Worm (Caenorhabditis elegans) whole organism, young adult: Measurements from ENCODE around the gene C34E11.2.

Experiments used
- B0261.1 ChIP-seq: sonication (generic microtip); optimal IDR thresholded peaks from 2 replicates; lab custom pipeline; 2016; ENCODE audit warnings: mild to moderate bottlenecking, missing genetic modification characterization, moderate library complexity, missing compliant biosample characterization
- B0336.3 ChIP-seq: fragments of 200-800 bp; sonication (Bioruptor generic); IDR thresholded peaks from 2 replicates; pipeline ENCODE4 v1.3.6; 2022; ENCODE audit warnings: missing genetic modification characterization, missing compliant biosample characterization
- F22D6.2 ChIP-seq: sonication (generic microtip); optimal IDR thresholded peaks from 2 replicates; lab custom pipeline; 2016; ENCODE audit warnings: mild to moderate bottlenecking, missing genetic modification characterization, missing compliant biosample characterization
- F57C9.4 ChIP-seq: sonication (generic microtip); optimal IDR thresholded peaks from 2 replicates; lab custom pipeline; 2017; ENCODE audit warnings: mild to moderate bottlenecking, missing genetic modification characterization, missing compliant biosample characterization
- K12H6.12 ChIP-seq: fragments of 200-800 bp; sonication (Bioruptor generic); optimal IDR thresholded peaks from 2 replicates; lab custom pipeline; 2018; ENCODE audit warnings: mild to moderate bottlenecking, missing genetic modification characterization, missing compliant biosample characterization
- Y67H2A.10 ChIP-seq: fragments of 200-800 bp; sonication (Bioruptor generic); conservative IDR thresholded peaks from 2 replicates; pipeline ENCODE4 v1.3.6; 2022; ENCODE audit warnings: missing genetic modification reagents, missing genetic modification characterization, missing compliant biosample characterization
- ZK185.1 ChIP-seq: sonication (generic microtip); optimal IDR thresholded peaks from 2 replicates; lab custom pipeline; 2016; ENCODE audit warnings: mild to moderate bottlenecking, missing genetic modification characterization, missing compliant biosample characterization; ENCODE audit not compliant: poor library complexity, severe bottlenecking
- atf-7 ChIP-seq: sonication (generic microtip); optimal IDR thresholded peaks from 2 replicates; lab custom pipeline; 2017; ENCODE audit warnings: mild to moderate bottlenecking, missing genetic modification characterization, missing compliant biosample characterization
- attf-3 ChIP-seq: fragments of 200-800 bp; sonication (Bioruptor generic); conservative IDR thresholded peaks from 2 replicates; pipeline ENCODE4 v1.3.6; 2022; ENCODE audit warnings: missing genetic modification reagents, missing genetic modification characterization, missing compliant biosample characterization
- cebp-1 ChIP-seq, 2 experiments: fragments of 200-800 bp in 1 of 2; sonication (Bioruptor generic) in 1 of 2; sonication (generic microtip) in 1 of 2; IDR thresholded peaks in 1 of 2; optimal IDR thresholded peaks in 1 of 2; 2 replicates each; pipeline versions ENCODE4 v1.3.6 to Lab custom; 2017 to 2022; ENCODE audit warnings: missing compliant biosample characterization in 2 of 2, missing genetic modification characterization in 2 of 2, mild to moderate bottlenecking in 1 of 2, missing genetic modification reagents in 1 of 2, moderate library complexity in 1 of 2
- ceh-27 ChIP-seq: fragments of 200-800 bp; sonication (Bioruptor generic); optimal IDR thresholded peaks from 2 replicates; lab custom pipeline; 2018; ENCODE audit warnings: mild to moderate bottlenecking, missing genetic modification characterization, moderate library complexity, missing compliant biosample characterization
- die-1 ChIP-seq: sonication (generic microtip); optimal IDR thresholded peaks from 2 replicates; lab custom pipeline; 2016; ENCODE audit warnings: missing genotype, mild to moderate bottlenecking, missing genetic modification characterization, missing compliant biosample characterization
- efl-1 ChIP-seq: fragments of 150-350 bp; optimal IDR thresholded peaks from 2 replicates; lab custom pipeline; 2014; ENCODE audit warnings: missing biosample characterization, missing genetic modification reagents, missing genetic modification characterization
- egl-18 ChIP-seq: fragments of 200-800 bp; sonication (Bioruptor generic); IDR thresholded peaks from 2 replicates; pipeline ENCODE4 v1.3.6; 2022; ENCODE audit warnings: missing genetic modification reagents, missing genetic modification characterization, missing compliant biosample characterization
- egl-44 ChIP-seq: fragments of 200-800 bp; sonication (Bioruptor generic); IDR thresholded peaks from 2 replicates; pipeline ENCODE4 v1.3.6; 2022; ENCODE audit warnings: missing genetic modification reagents, missing genetic modification characterization, missing compliant biosample characterization
- ekl-4 ChIP-seq: fragments of 200-800 bp; sonication (Bioruptor generic); IDR thresholded peaks from 2 replicates; pipeline ENCODE4 v1.3.6; 2022; ENCODE audit warnings: missing genetic modification reagents, missing genetic modification characterization, missing compliant biosample characterization
- gei-17 ChIP-seq: fragments of 200-800 bp; sonication (Bioruptor generic); optimal IDR thresholded peaks from 2 replicates; lab custom pipeline; 2018; ENCODE audit warnings: mild to moderate bottlenecking, missing genetic modification characterization, missing compliant biosample characterization
- hmg-1.2 ChIP-seq: fragments of 200-800 bp; sonication (Bioruptor generic); IDR thresholded peaks from 2 replicates; pipeline ENCODE4 v1.3.6; 2022; ENCODE audit warnings: missing genetic modification reagents, missing genetic modification characterization, missing compliant biosample characterization
- hrde-1 ChIP-seq: sonication (generic microtip); optimal IDR thresholded peaks from 2 replicates; lab custom pipeline; 2016; ENCODE audit warnings: missing genetic modification characterization, mild to moderate bottlenecking, missing compliant biosample characterization, moderate library complexity, missing genotype, missing genetic modification reagents, borderline replicate concordance
- let-607 ChIP-seq, 2 experiments: fragments of 200-800 bp in 1 of 2; sonication (Bioruptor generic) in 1 of 2; sonication (generic microtip) in 1 of 2; optimal IDR thresholded peaks; 2 replicates each; lab custom pipeline; 2016 to 2018; ENCODE audit warnings: mild to moderate bottlenecking in 2 of 2, missing compliant biosample characterization in 2 of 2, missing genetic modification characterization in 2 of 2, moderate library complexity in 2 of 2, missing genotype in 1 of 2
- lin-26 ChIP-seq: fragments of 200-800 bp; sonication (Bioruptor generic); IDR thresholded peaks from 2 replicates; pipeline ENCODE4 v1.3.6; 2022; ENCODE audit warnings: missing genetic modification reagents, missing genetic modification characterization, missing compliant biosample characterization
- lin-35 ChIP-seq, 3 experiments: fragments of 150-350 bp in 2 of 3; sonication (generic microtip) in 1 of 3; optimal IDR thresholded peaks; 2 replicates each; lab custom pipeline; 2014 to 2018; ENCODE audit warnings: missing biosample characterization in 3 of 3, missing genetic modification characterization in 3 of 3, missing genetic modification reagents in 3 of 3
- lin-40 ChIP-seq: sonication (generic microtip); optimal IDR thresholded peaks from 2 replicates; lab custom pipeline; 2016; ENCODE audit warnings: missing genetic modification characterization, mild to moderate bottlenecking, missing compliant biosample characterization, missing genotype, missing genetic modification reagents
- lsl-1 ChIP-seq: fragments of 200-800 bp; sonication (Bioruptor generic); optimal IDR thresholded peaks from 2 replicates; lab custom pipeline; 2018; ENCODE audit warnings: mild to moderate bottlenecking, missing genetic modification characterization, moderate library complexity, missing compliant biosample characterization
- madf-10 ChIP-seq: sonication (generic microtip); optimal IDR thresholded peaks from 2 replicates; lab custom pipeline; 2016; ENCODE audit warnings: mild to moderate bottlenecking, missing genetic modification characterization, missing compliant biosample characterization
- madf-8 ChIP-seq: fragments of 200-800 bp; sonication (Bioruptor generic); conservative IDR thresholded peaks from 2 replicates; pipeline ENCODE4 v1.3.6; 2022; ENCODE audit warnings: missing genetic modification reagents, missing genetic modification characterization, missing compliant biosample characterization
- nhr-27 ChIP-seq: fragments of 200-800 bp; sonication (Bioruptor generic); optimal IDR thresholded peaks from 2 replicates; lab custom pipeline; 2018; ENCODE audit warnings: mild to moderate bottlenecking, missing genetic modification characterization, moderate library complexity, missing compliant biosample characterization
- nhr-80 ChIP-seq: sonication (generic microtip); optimal IDR thresholded peaks from 2 replicates; lab custom pipeline; 2016; ENCODE audit warnings: missing genetic modification characterization, missing compliant biosample characterization
- pha-4 ChIP-seq: fragments of 150-350 bp; sonication (generic microtip); optimal IDR thresholded peaks from 2 replicates; lab custom pipeline; 2014; ENCODE audit warnings: missing biosample characterization, missing genetic modification reagents, missing genetic modification characterization
- rpc-1 ChIP-seq, 2 experiments: fragments of 150-350 bp in 1 of 2; sonication (generic microtip) in 1 of 2; optimal IDR thresholded peaks; 2 replicates each; lab custom pipeline; 2014 to 2018; ENCODE audit warnings: missing biosample characterization in 1 of 2, missing genetic modification characterization in 1 of 2, missing genetic modification reagents in 1 of 2, missing genotype in 1 of 2
- snpc-1.1 ChIP-seq: sonication (generic microtip); optimal IDR thresholded peaks from 2 replicates; lab custom pipeline; 2017; ENCODE audit warnings: missing genetic modification characterization, mild to moderate bottlenecking, missing compliant biosample characterization, antibody characterized with exemption, moderate library complexity, missing genotype, missing genetic modification reagents; ENCODE audit not compliant: insufficient read depth
- snpc-1.3 ChIP-seq: sonication (generic microtip); optimal IDR thresholded peaks from 2 replicates; lab custom pipeline; 2017; ENCODE audit warnings: missing genetic modification characterization, mild to moderate bottlenecking, missing compliant biosample characterization, antibody characterized with exemption, moderate library complexity, missing genotype, missing genetic modification reagents; ENCODE audit not compliant: insufficient read depth
- snpc-3.4 ChIP-seq: sonication (generic microtip); optimal IDR thresholded peaks from 2 replicates; lab custom pipeline; 2017; ENCODE audit warnings: missing genetic modification characterization, mild to moderate bottlenecking, missing compliant biosample characterization, antibody characterized with exemption, moderate library complexity, missing genotype, missing genetic modification reagents
- snpc-4 ChIP-seq, 5 experiments: fragments of 150-350 bp in 1 of 5; sonication (generic microtip) in 4 of 5; optimal IDR thresholded peaks; 2 replicates each; lab custom pipeline; 2014 to 2018; ENCODE audit warnings: missing genetic modification characterization in 5 of 5, missing biosample characterization in 3 of 5, antibody characterized with exemption in 2 of 5, mild to moderate bottlenecking in 2 of 5, missing compliant biosample characterization in 2 of 5, missing genotype in 2 of 5, moderate library complexity in 2 of 5, missing genetic modification reagents in 1 of 5
- somi-1 ChIP-seq: fragments of 200-800 bp; sonication (Bioruptor generic); optimal IDR thresholded peaks from 2 replicates; lab custom pipeline; 2018; ENCODE audit warnings: mild to moderate bottlenecking, missing genetic modification characterization, missing compliant biosample characterization
- tbp1 ChIP-seq: fragments of 200-800 bp; sonication (Bioruptor generic); optimal IDR thresholded peaks from 2 replicates; lab custom pipeline; 2018; ENCODE audit warnings: mild to moderate bottlenecking, missing genetic modification characterization, missing compliant biosample characterization
- zfh-2 ChIP-seq: fragments of 200-800 bp; sonication (Bioruptor generic); conservative IDR thresholded peaks from 2 replicates; pipeline ENCODE4 v1.3.6; 2022; ENCODE audit warnings: missing genetic modification reagents, missing genetic modification characterization, missing compliant biosample characterization
- zim-3 ChIP-seq: sonication (generic microtip); optimal IDR thresholded peaks from 2 replicates; lab custom pipeline; 2017; ENCODE audit warnings: mild to moderate bottlenecking, missing genetic modification characterization, moderate library complexity, missing compliant biosample characterization
- ztf-18 ChIP-seq: sonication (generic microtip); optimal IDR thresholded peaks from 2 replicates; lab custom pipeline; 2016; ENCODE audit warnings: missing genotype, mild to moderate bottlenecking, missing genetic modification characterization, missing compliant biosample characterization

C34E11.2 gene

DNA sequence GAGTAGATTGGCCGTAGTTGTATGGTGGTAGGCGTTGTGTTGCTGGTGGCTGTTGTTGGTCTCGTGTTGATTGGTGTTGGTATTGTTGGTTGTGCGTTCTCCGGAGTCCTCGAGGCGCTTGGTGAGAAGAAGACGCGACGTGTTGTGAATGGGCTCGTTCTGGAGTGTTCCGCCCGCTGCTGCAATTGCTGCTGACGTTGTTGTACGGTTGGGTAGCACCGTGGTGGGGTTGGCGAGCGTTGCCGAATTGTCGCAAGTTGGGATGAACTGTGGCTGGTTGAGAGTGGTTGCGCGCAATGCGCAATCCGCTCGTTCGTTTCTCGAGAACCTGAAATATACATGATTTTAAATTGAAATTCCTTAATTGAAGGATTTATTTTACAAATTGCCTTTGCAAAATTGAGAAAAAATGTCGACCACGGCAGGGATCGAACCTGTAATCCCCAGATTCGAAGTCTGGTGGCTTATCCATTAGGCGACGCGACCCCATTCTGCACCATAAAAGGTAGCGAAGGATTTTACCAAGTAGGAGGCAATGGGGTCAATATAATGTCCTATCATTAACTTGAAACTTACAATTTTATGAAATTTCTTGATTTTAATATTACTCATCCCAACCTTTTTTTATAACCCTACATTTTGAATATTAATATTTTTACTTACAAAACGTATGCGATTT, 8.2 kb downstream of the C34E11.2 start:
- TF ChIP-seq ekl-4: no peak
- TF ChIP-seq zfh-2 (GFP tag; lab: Robert Waterston, UW): peak; percentile 71
- peak; percentile 45 for TF ChIP-seq B0261.1 (tag; lab: Kevin White, UChicago)
- TF ChIP-seq rpc-1 (optimal IDR thresholded peaks at IDR 0.05; lab: Kevin White, UChicago): peak; percentile 39
- TF ChIP-seq rpc-1 (tag; optimal IDR thresholded peaks at IDR 0.05; lab: Kevin White, UChicago): peak; percentile 72
- TF ChIP-seq tbp1 (GFP tag; lab: Kevin White, UChicago): peak; percentile 80

- TF ChIP-seq efl-1 (GFP tag; lab: Kevin White, UChicago): no peak
- TF ChIP-seq rpc-1 (optimal IDR thresholded peaks at IDR 0.05; lab: Kevin White, UChicago): no peak
- no peak for TF ChIP-seq rpc-1 (tag; optimal IDR thresholded peaks at IDR 0.05; lab: Kevin White, UChicago)
- no peak for TF ChIP-seq ceh-27 (GFP tag; lab: Kevin White, UChicago)
- no peak for TF ChIP-seq snpc-1.3 (tag; lab: Kevin White, UChicago)
- no peak for TF ChIP-seq die-1 (tag; lab: Kevin White, UChicago)
- TF ChIP-seq egl-44 (GFP tag; lab: Robert Waterston, UW): no peak
- TF ChIP-seq madf-8 (GFP tag; lab: Robert Waterston, UW): no peak
- no peak for TF ChIP-seq hmg-1.2 (GFP tag; lab: Robert Waterston, UW)
- TF ChIP-seq snpc-1.1: no peak
- TF ChIP-seq madf-10: no peak
Observed at ce11 chrX:11804057-11804456, 10.5 kb downstream of the C34E11.2 start, which contains the start of gene C34E11.4. Gene C34E11.4, plus strand, starts transcription at chrX:11804210.

ce11 chrX:11798057-11798555, 16.4 kb downstream of the C34E11.2 start, which contains the start of gene rsd-3:
Gene rsd-3, plus strand, starts transcription at chrX:11798505.
- TF ChIP-seq zfh-2 (GFP tag; lab: Robert Waterston, UW) (peak; percentile 86), nhr-27 (tag; lab: Kevin White, UChicago) (no peak), egl-18 (GFP tag; lab: Robert Waterston, UW) (no peak), cebp-1 (GFP tag; IDR thresholded peaks at IDR 0.05; lab: Robert Waterston, UW) (no peak), cebp-1 (tag; optimal IDR thresholded peaks at IDR 0.05; lab: Kevin White, UChicago) (peak; percentile 71), somi-1 (GFP tag; lab: Kevin White, UChicago) (peak; percentile 2), F22D6.2 (tag; lab: Kevin White, UChicago) (no peak), zim-3 (tag; lab: Kevin White, UChicago) (no peak), B0336.3 (GFP tag; lab: Robert Waterston, UW) (0 out of 2 replicates have a peak, but pooled peaks have one; percentile 47), lin-26 (GFP tag; lab: Robert Waterston, UW) (0 out of 2 replicates have a peak, but pooled peaks have one; percentile 46), lsl-1 (GFP tag; lab: Kevin White, UChicago) (no peak), ZK185.1 (tag; lab: Kevin White, UChicago) (peak; percentile 17), nhr-80 (tag; lab: Kevin White, UChicago) (peak; percentile 78), hrde-1 (tag; lab: Kevin White, UChicago) (no peak), atf-7 (tag; lab: Kevin White, UChicago) (peak; percentile 16), egl-44 (GFP tag; lab: Robert Waterston, UW) (no peak), hmg-1.2 (GFP tag; lab: Robert Waterston, UW) (peak; percentile 90), lin-35 (GFP tag; optimal IDR thresholded peaks at IDR 0.05; lab: Kevin White, UChicago) (peak in 1 of 3 experiments; percentile 52), attf-3 (GFP tag; lab: Robert Waterston, UW) (no peak), let-607 (tag; optimal IDR thresholded peaks at IDR 0.05; lab: Kevin White, UChicago) (peak; percentile 85 to 87), snpc-4 (GFP tag; optimal IDR thresholded peaks at IDR 0.05; lab: Kevin White, UChicago) (no peak), snpc-4 (tag; optimal IDR thresholded peaks at IDR 0.05; lab: Kevin White, UChicago) (peak in 1 of 4 experiments; percentile 33), Y67H2A.10 (no peak), ztf-18 (peak; percentile 7), lin-40 (tag; lab: Kevin White, UChicago) (peak; percentile 75), gei-17 (GFP tag; lab: Kevin White, UChicago) (peak; percentile 5), madf-10 (peak; percentile 18), tbp1 (GFP tag; lab: Kevin White, UChicago) (peak; percentile 38), K12H6.12 (tag; lab: Kevin White, UChicago) (no peak), pha-4 (tag; lab: Kevin White, UChicago) (no peak), ceh-27 (GFP tag; lab: Kevin White, UChicago) (peak; percentile 21), F57C9.4 (tag; lab: Kevin White, UChicago) (no peak), snpc-3.4 (tag; lab: Kevin White, UChicago) (no peak)
